Fruit fly (Drosophila melanogaster) whole organism, embryonic: Measurements from ENCODE around the gene Srp14.

Source experiments
- Atf3 ChIP-seq: fragments of 200-800 bp; sonication (Bioruptor generic); optimal IDR thresholded peaks from 3 replicates; lab custom pipeline; 2016; ENCODE audit warnings: missing biosample characterization, missing genetic modification characterization
- Bteb2 ChIP-seq: fragments of 200-800 bp; sonication (Bioruptor generic); optimal IDR thresholded peaks from 2 replicates; lab custom pipeline; 2016; ENCODE audit warnings: missing biosample characterization, missing genetic modification characterization
- CG10462 ChIP-seq: fragments of 200-800 bp; sonication (Bioruptor generic); optimal IDR thresholded peaks from 2 replicates; lab custom pipeline; 2016; ENCODE audit warnings: missing biosample characterization, missing genetic modification characterization
- CG11723 ChIP-seq: fragments of 200-800 bp; sonication (Bioruptor generic); optimal IDR thresholded peaks from 2 replicates; lab custom pipeline; 2017; ENCODE audit warnings: missing biosample characterization, mild to moderate bottlenecking, missing genetic modification characterization
- CG12219 ChIP-seq: fragments of 200-800 bp; sonication (Bioruptor generic); optimal IDR thresholded peaks from 3 replicates; lab custom pipeline; 2018; ENCODE audit warnings: missing biosample characterization, mild to moderate bottlenecking, missing genetic modification characterization
- CG13624 ChIP-seq: fragments of 200-800 bp; sonication (Bioruptor generic); optimal IDR thresholded peaks from 2 replicates; lab custom pipeline; 2016; ENCODE audit warnings: missing biosample characterization, missing genetic modification characterization
- CG14050 ChIP-seq: fragments of 200-800 bp; sonication (Bioruptor generic); IDR thresholded peaks from 3 replicates; pipeline ENCODE4 v1.3.6; 2022; ENCODE audit warnings: missing biosample characterization, missing genetic modification characterization
- CG17568 ChIP-seq: fragments of 200-800 bp; sonication (Bioruptor generic); optimal IDR thresholded peaks from 2 replicates; lab custom pipeline; 2018; ENCODE audit warnings: missing biosample characterization, mild to moderate bottlenecking, missing genetic modification characterization, moderate library complexity
- CG18764 ChIP-seq: fragments of 200-800 bp; sonication (Bioruptor generic); optimal IDR thresholded peaks from 3 replicates; lab custom pipeline; 2016; ENCODE audit warnings: missing biosample characterization, missing genetic modification characterization
- CG33213 ChIP-seq: fragments of 200-800 bp; sonication (Bioruptor generic); optimal IDR thresholded peaks from 3 replicates; lab custom pipeline; 2016; ENCODE audit warnings: missing biosample characterization, missing genetic modification characterization
- CG34376 ChIP-seq: fragments of 200-800 bp; sonication (Bioruptor generic); optimal IDR thresholded peaks from 2 replicates; lab custom pipeline; 2018; ENCODE audit warnings: missing biosample characterization, mild to moderate bottlenecking, missing genetic modification characterization
- CG3995 ChIP-seq: fragments of 200-800 bp; sonication (Bioruptor generic); optimal IDR thresholded peaks from 3 replicates; lab custom pipeline; 2016; ENCODE audit warnings: missing biosample characterization, missing genetic modification characterization
- CG4707 ChIP-seq: fragments of 200-800 bp; sonication (Bioruptor generic); optimal IDR thresholded peaks from 2 replicates; lab custom pipeline; 2018; ENCODE audit warnings: missing biosample characterization, mild to moderate bottlenecking, missing genetic modification characterization, moderate library complexity
- CG4854 ChIP-seq: fragments of 200-800 bp; sonication (Bioruptor generic); optimal IDR thresholded peaks from 2 replicates; lab custom pipeline; 2016; ENCODE audit warnings: missing biosample characterization, missing genetic modification characterization, inconsistent platforms
- CG8359 ChIP-seq: fragments of 200-800 bp; sonication (Bioruptor generic); optimal IDR thresholded peaks from 2 replicates; lab custom pipeline; 2017; ENCODE audit warnings: missing biosample characterization, mild to moderate bottlenecking, missing genetic modification characterization, borderline replicate concordance
- CG9876 ChIP-seq: fragments of 200-800 bp; sonication (Bioruptor generic); optimal IDR thresholded peaks from 2 replicates; lab custom pipeline; 2016; ENCODE audit warnings: missing biosample characterization, missing genetic modification characterization
- D19B ChIP-seq: fragments of 200-800 bp; sonication (Bioruptor generic); optimal IDR thresholded peaks from 2 replicates; lab custom pipeline; 2017; ENCODE audit warnings: missing biosample characterization, mild to moderate bottlenecking, missing genetic modification characterization
- Dad ChIP-seq: fragments of 200-800 bp; sonication (Bioruptor generic); optimal IDR thresholded peaks from 3 replicates; lab custom pipeline; 2016; ENCODE audit warnings: missing biosample characterization, missing genetic modification characterization
- Deaf1 ChIP-seq: fragments of 200-800 bp; optimal IDR thresholded peaks from 3 replicates; lab custom pipeline; 2019; ENCODE audit warnings: missing biosample characterization, mild to moderate bottlenecking, missing genetic modification characterization, moderate library complexity
- Doc3 ChIP-seq: fragments of 200-800 bp; sonication (Bioruptor generic); IDR thresholded peaks from 3 replicates; pipeline ENCODE4 v1.3.6; 2022; ENCODE audit warnings: missing biosample characterization, missing genetic modification characterization; ENCODE audit not compliant: partially characterized antibody
- E2f1 ChIP-seq: fragments of 200-800 bp; sonication (Bioruptor generic); IDR thresholded peaks from 2 replicates; pipeline ENCODE4 v1.3.6; 2022; ENCODE audit warnings: missing biosample characterization, missing genetic modification characterization
- E2f2 ChIP-seq: fragments of 200-800 bp; sonication (Bioruptor generic); IDR thresholded peaks from 2 replicates; pipeline ENCODE4 v1.3.6; 2022; ENCODE audit warnings: missing biosample characterization, missing genetic modification characterization
- HLH3B ChIP-seq: fragments of 200-800 bp; sonication (Bioruptor generic); IDR thresholded peaks from 2 replicates; pipeline ENCODE4 v1.3.6; 2022; ENCODE audit warnings: missing biosample characterization, missing genetic modification characterization
- HmgZ ChIP-seq: fragments of 200-800 bp; sonication (Bioruptor generic); optimal IDR thresholded peaks from 2 replicates; lab custom pipeline; 2018; ENCODE audit warnings: missing biosample characterization, mild to moderate bottlenecking, missing genetic modification characterization
- Hr78 ChIP-seq, 2 experiments: fragments of 200-800 bp in 1 of 2; fragments of >200 bp in 1 of 2; sonication (Bioruptor generic) in 1 of 2; optimal IDR thresholded peaks; 2 replicates each; lab custom pipeline; 2017 to 2019; ENCODE audit warnings: missing biosample characterization in 2 of 2, missing genetic modification characterization in 2 of 2, mild to moderate bottlenecking in 1 of 2, moderate library complexity in 1 of 2
- Lhr ChIP-seq: fragments of 200-800 bp; sonication (Bioruptor generic); optimal IDR thresholded peaks from 3 replicates; lab custom pipeline; 2017; ENCODE audit warnings: mild to moderate bottlenecking, missing biosample characterization, missing genetic modification reagents, missing genetic modification characterization
- Mad ChIP-seq: fragments of 200-800 bp; sonication (Bioruptor generic); optimal IDR thresholded peaks from 2 replicates; lab custom pipeline; 2016; ENCODE audit warnings: missing biosample characterization, missing genetic modification characterization
- NFAT ChIP-seq: fragments of 200-800 bp; sonication (Bioruptor generic); IDR thresholded peaks from 2 replicates; pipeline ENCODE4 v1.3.6; 2022; ENCODE audit warnings: missing biosample characterization, missing genetic modification characterization
- Rx ChIP-seq: fragments of 200-800 bp; sonication (Bioruptor generic); IDR thresholded peaks from 2 replicates; pipeline ENCODE4 v1.3.6; 2022; ENCODE audit warnings: missing biosample characterization, missing genetic modification characterization
- Sox100B ChIP-seq: fragments of 200-800 bp; sonication (Bioruptor generic); optimal IDR thresholded peaks from 3 replicates; lab custom pipeline; 2018; ENCODE audit warnings: missing biosample characterization, mild to moderate bottlenecking, missing genetic modification characterization
- Sry-β ChIP-seq: fragments of 200-800 bp; sonication (Bioruptor generic); optimal IDR thresholded peaks from 2 replicates; lab custom pipeline; 2018; ENCODE audit warnings: missing biosample characterization, mild to moderate bottlenecking, missing genetic modification characterization, moderate library complexity
- YL-1 ChIP-seq: fragments of 200-800 bp; sonication (Bioruptor generic); optimal IDR thresholded peaks from 3 replicates; lab custom pipeline; 2017; ENCODE audit warnings: missing biosample characterization, mild to moderate bottlenecking, missing genetic modification characterization
- ato ChIP-seq: fragments of 200-800 bp; sonication (Bioruptor generic); IDR thresholded peaks from 2 replicates; pipeline ENCODE4 v1.3.6; 2022; ENCODE audit warnings: missing biosample characterization, missing genetic modification characterization; ENCODE audit not compliant: partially characterized antibody
- bsh ChIP-seq, 2 experiments: fragments of 200-800 bp; sonication (Bioruptor generic); optimal IDR thresholded peaks; 2 replicates each; lab custom pipeline; 2017 to 2018; ENCODE audit warnings: mild to moderate bottlenecking in 2 of 2, missing biosample characterization in 2 of 2, missing genetic modification characterization in 2 of 2, moderate library complexity in 1 of 2
- cato ChIP-seq: fragments of 200-800 bp; sonication (Bioruptor generic); optimal IDR thresholded peaks from 2 replicates; lab custom pipeline; 2016; ENCODE audit warnings: missing biosample characterization, missing genetic modification characterization, borderline replicate concordance
- dimm ChIP-seq: fragments of 200-800 bp; sonication (Bioruptor generic); IDR thresholded peaks from 2 replicates; pipeline ENCODE4 v1.3.6; 2022; ENCODE audit warnings: missing biosample characterization, missing genetic modification characterization
- gro ChIP-seq: fragments of 200-800 bp; sonication (Bioruptor generic); optimal IDR thresholded peaks from 2 replicates; lab custom pipeline; 2016; ENCODE audit warnings: missing biosample characterization, missing genetic modification characterization
- jing ChIP-seq: fragments of 200-800 bp; sonication (Bioruptor generic); optimal IDR thresholded peaks from 2 replicates; lab custom pipeline; 2018; ENCODE audit warnings: missing biosample characterization, mild to moderate bottlenecking, missing genetic modification characterization
- luna ChIP-seq: fragments of 200-800 bp; sonication (Bioruptor generic); optimal IDR thresholded peaks from 2 replicates; lab custom pipeline; 2016; ENCODE audit warnings: missing biosample characterization, missing genetic modification characterization
- odd ChIP-seq: fragments of 200-800 bp; sonication (Bioruptor generic); optimal IDR thresholded peaks from 2 replicates; lab custom pipeline; 2017; ENCODE audit warnings: missing biosample characterization, mild to moderate bottlenecking, missing genetic modification characterization
- otp ChIP-seq: fragments of 200-800 bp; sonication (Bioruptor generic); IDR thresholded peaks from 3 replicates; pipeline ENCODE4, ENCODE4 v1.3.6; 2022; ENCODE audit warnings: missing biosample characterization, missing genetic modification characterization
- peb ChIP-seq: fragments of 200-800 bp; sonication (Bioruptor generic); IDR thresholded peaks from 2 replicates; pipeline ENCODE4 v1.3.6; 2022; ENCODE audit warnings: missing biosample characterization, missing genetic modification characterization
- phol ChIP-seq: fragments of 200-800 bp; sonication (Bioruptor generic); optimal IDR thresholded peaks from 3 replicates; lab custom pipeline; 2018; ENCODE audit warnings: missing biosample characterization, mild to moderate bottlenecking, missing genetic modification characterization, moderate library complexity
- pzg ChIP-seq: fragments of 200-800 bp; sonication (Bioruptor generic); optimal IDR thresholded peaks from 3 replicates; lab custom pipeline; 2018; ENCODE audit warnings: missing biosample characterization, mild to moderate bottlenecking, missing genetic modification characterization, moderate library complexity
- ranshi ChIP-seq: fragments of 200-800 bp; sonication (Bioruptor generic); IDR thresholded peaks from 2 replicates; pipeline ENCODE4 v1.3.6; 2022; ENCODE audit warnings: missing biosample characterization, missing genetic modification characterization
- sc ChIP-seq, 3 experiments: fragments of >200 bp in 2 of 3; fragments of 200-800 bp in 1 of 3; sonication (Bioruptor generic) in 1 of 3; optimal IDR thresholded peaks; 2 replicates in 2 of 3; 3 replicates in 1 of 3; lab custom pipeline; 2017; ENCODE audit warnings: mild to moderate bottlenecking in 1 of 3, missing biosample characterization in 1 of 3, missing genetic modification characterization in 1 of 3, missing genetic modification reagents in 1 of 3
- sens-2 ChIP-seq: fragments of 200-800 bp; sonication (Bioruptor generic); IDR thresholded peaks from 2 replicates; pipeline ENCODE4 v1.3.6; 2022; ENCODE audit warnings: missing biosample characterization, missing genetic modification characterization
- ttk ChIP-seq: fragments of 200-800 bp; sonication (Bioruptor generic); IDR thresholded peaks from 2 replicates; pipeline ENCODE4 v2.1.2; 2022; ENCODE audit warnings: missing biosample characterization, missing genetic modification characterization

Srp14 gene

dm6 chr3R:20592517-20593462, 12.9 kb downstream of the Srp14 start, which contains the start of the genes Pus1 and bon (continued):
- TF ChIP-seq pzg (peak; percentile 87), Dad (no peak), bsh (GFP tag; optimal IDR thresholded peaks at IDR 0.05; lab: Kevin White, UChicago) (peak; percentile 2 to 7), odd (GFP tag; lab: Kevin White, UChicago) (no peak), Sry-β (no peak), luna (GFP tag; lab: Kevin White, UChicago) (no peak), CG11723 (no peak), E2f2 (peak; percentile 37), ranshi (GFP tag; lab: Robert Waterston, UW) (no peak), otp (GFP tag; lab: Robert Waterston, UW) (peak; percentile 1; the same call in 1 of the 3 replicates), sc (optimal IDR thresholded peaks at IDR 0.05; lab: Kevin White, UChicago) (no peak), sc (GFP tag; optimal IDR thresholded peaks at IDR 0.05; lab: Kevin White, UChicago) (no peak), Sox100B (GFP tag; lab: Kevin White, UChicago) (no peak), gro (no peak), YL-1 (peak; percentile 88), jing (GFP tag; lab: Kevin White, UChicago) (no peak), Deaf1 (tag; lab: Kevin White, UChicago) (peak; percentile 63), CG14050 (GFP tag; lab: Robert Waterston, UW) (no peak), Rx (GFP tag; lab: Robert Waterston, UW) (no peak), CG34376 (GFP tag; lab: Kevin White, UChicago) (peak; percentile 10), CG4707 (GFP tag; lab: Kevin White, UChicago) (no peak), CG33213 (peak; percentile 36), Lhr (peak; percentile 51), Mad (peak; percentile 42), ato (GFP tag; lab: Robert Waterston, UW) (no peak), phol (tag; lab: Kevin White, UChicago) (peak; percentile 99), HLH3B (GFP tag; lab: Robert Waterston, UW) (no peak), CG4854 (GFP tag; lab: Kevin White, UChicago) (no peak), E2f1 (GFP tag; lab: Robert Waterston, UW) (no peak), CG10462 (GFP tag; lab: Kevin White, UChicago) (no peak), cato (GFP tag; lab: Kevin White, UChicago) (no peak), sens-2 (GFP tag; lab: Robert Waterston, UW) (no peak), Hr78 (GFP tag; optimal IDR thresholded peaks at IDR 0.05; lab: Kevin White, UChicago) (no peak), Bteb2 (GFP tag; lab: Kevin White, UChicago) (no peak), NFAT (0 out of 2 replicates have a peak, but pooled peaks have one; percentile 13), Doc3 (GFP tag; lab: Robert Waterston, UW) (no peak), CG13624 (peak; percentile 8), CG8359 (no peak), HmgZ (tag; lab: Kevin White, UChicago) (peak; percentile 29), ttk (GFP tag; lab: Robert Waterston, UW) (no peak), CG12219 (GFP tag; lab: Kevin White, UChicago) (no peak), CG3995 (GFP tag; lab: Kevin White, UChicago) (no peak), D19B (no peak), CG17568 (no peak), CG18764 (peak; percentile 97), CG9876 (GFP tag; lab: Kevin White, UChicago) (no peak), dimm (GFP tag; lab: Robert Waterston, UW) (no peak), Atf3 (GFP tag; lab: Kevin White, UChicago) (peak; percentile 17), peb (GFP tag; lab: Robert Waterston, UW) (no peak)
